Worm (Caenorhabditis elegans): ENCODE measurements around the gene mrps-22.

The mrps-22 gene

DNA sequence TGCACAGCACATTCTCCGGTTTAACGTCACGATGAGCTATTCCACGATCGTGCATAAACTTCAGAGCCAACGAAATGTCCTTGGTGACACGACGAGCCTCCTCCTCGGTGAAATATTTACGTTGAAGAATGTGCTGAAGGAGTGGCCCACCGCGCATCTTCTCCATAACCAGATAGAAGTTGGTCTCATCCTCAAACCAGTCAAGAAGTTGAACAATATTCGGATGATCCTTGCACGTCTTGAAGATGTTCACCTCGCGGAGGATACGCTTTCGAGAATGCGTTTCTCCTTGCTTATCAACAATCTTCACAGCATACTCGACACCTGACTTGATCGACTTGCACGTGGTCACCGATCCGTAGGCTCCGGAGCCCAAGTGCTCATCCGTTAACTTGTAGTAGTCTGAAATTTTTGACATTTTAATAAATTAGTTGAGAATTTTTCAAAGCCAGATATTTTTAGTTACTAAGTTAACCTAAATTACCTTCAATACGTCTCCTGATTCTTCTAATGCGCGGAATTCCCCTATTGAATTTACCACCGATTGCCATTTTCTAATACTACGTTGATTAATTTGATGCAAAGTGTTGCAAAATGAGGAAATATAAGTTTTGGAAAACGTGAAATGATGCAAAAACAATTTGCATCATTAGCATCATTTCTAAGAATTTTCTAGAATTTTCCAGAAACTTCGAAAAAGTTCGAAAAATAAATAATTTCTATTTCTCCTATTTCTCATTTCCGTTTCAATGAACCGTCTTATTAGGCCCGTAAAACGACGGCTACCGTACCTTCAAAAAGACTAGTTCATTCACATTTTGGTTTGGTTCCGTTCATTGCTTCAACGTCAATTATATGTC lies 36.3 kb upstream of the mrps-22 start (continued):
- TF ChIP-seq tbp1 (GFP tag; optimal IDR thresholded peaks at IDR 0.05) (no peak), sptf-2 (GFP tag; optimal IDR thresholded peaks at IDR 0.05) (no peak), somi-1 (GFP tag; optimal IDR thresholded peaks at IDR 0.05) (no peak), cebp-1 (GFP tag; IDR thresholded peaks at IDR 0.05) (no peak), cebp-1 (tag; optimal IDR thresholded peaks at IDR 0.05) (no peak), sea-2 (GFP tag; IDR thresholded peaks at IDR 0.05) (no peak), let-526 (GFP tag; IDR thresholded peaks at IDR 0.05) (no peak), madf-3 (GFP tag; IDR thresholded peaks at IDR 0.05) (peak; percentile 70), K11D2.4 (GFP tag; IDR thresholded peaks at IDR 0.05) (no peak), nfya-2 (GFP tag; IDR thresholded peaks at IDR 0.05) (no peak), C17E4.6 (GFP tag; IDR thresholded peaks at IDR 0.05) (no peak), gei-17 (GFP tag; optimal IDR thresholded peaks at IDR 0.05) (no peak), pha-4 (tag; optimal IDR thresholded peaks at IDR 0.05) (no peak), xnd-1 (tag; optimal IDR thresholded peaks at IDR 0.05) (no peak), mxl-1 (tag; optimal IDR thresholded peaks at IDR 0.05) (no peak), hmg-1.2 (GFP tag; IDR thresholded peaks at IDR 0.05) (peak; percentile 18; the same call in 1 of the 2 replicates), nhr-179 (tag; optimal IDR thresholded peaks at IDR 0.05) (no peak), ztf-3 (GFP tag; optimal IDR thresholded peaks at IDR 0.05) (no peak), ztf-18 (tag; optimal IDR thresholded peaks at IDR 0.05) (no peak), fkh-3 (tag; optimal IDR thresholded peaks at IDR 0.05) (peak; percentile 55), tbx-9 (tag; optimal IDR thresholded peaks at IDR 0.05; ENCODE audit: borderline replicate concordance) (no peak), lsl-1 (GFP tag; optimal IDR thresholded peaks at IDR 0.05) (no peak), him-1 (tag; optimal IDR thresholded peaks at IDR 0.05) (no peak), dpff-1 (tag; optimal IDR thresholded peaks at IDR 0.05) (no peak), zim-3 (tag; optimal IDR thresholded peaks at IDR 0.05) (no peak), ztf-26 (tag; optimal IDR thresholded peaks at IDR 0.05) (no peak), B0261.1 (tag; optimal IDR thresholded peaks at IDR 0.05) (no peak), hlh-12 (tag; optimal IDR thresholded peaks at IDR 0.05) (no peak), ceh-91 (GFP tag; IDR thresholded peaks at IDR 0.05) (no peak), rpc-1 (optimal IDR thresholded peaks at IDR 0.05) (peak; percentile 12), rpc-1 (tag; optimal IDR thresholded peaks at IDR 0.05) (no peak), nfyb-1 (GFP tag; IDR thresholded peaks at IDR 0.05) (peak; percentile 73), ets-4 (GFP tag; optimal IDR thresholded peaks at IDR 0.05) (no peak), ceh-58 (GFP tag; IDR thresholded peaks at IDR 0.05) (no peak), rec-8 (tag; optimal IDR thresholded peaks at IDR 0.05) (no peak), egl-44 (GFP tag; IDR thresholded peaks at IDR 0.05) (peak; percentile 66; the same call in 1 of the 2 replicates), hsf-1 (GFP tag; IDR thresholded peaks at IDR 0.05) (peak; percentile 85), egrh-3 (GFP tag; IDR thresholded peaks at IDR 0.05) (no peak), cebp-2 (GFP tag; IDR thresholded peaks at IDR 0.05) (0 out of 2 replicates have a peak, but pooled peaks have one; percentile 24), ZK185.1 (tag; optimal IDR thresholded peaks at IDR 0.05; ENCODE audit: poor library complexity, severe bottlenecking) (no peak), mes-4 (tag; optimal IDR thresholded peaks at IDR 0.05) (no peak), B0035.1 (tag; optimal IDR thresholded peaks at IDR 0.05) (no peak), nhr-120 (GFP tag; IDR thresholded peaks at IDR 0.05) (no peak), Y56A3A.18 (GFP tag; IDR thresholded peaks at IDR 0.05) (no peak; the same call in 1 of the 2 replicates), Y53F4B.3 (GFP tag; IDR thresholded peaks at IDR 0.05) (no peak), die-1 (tag; optimal IDR thresholded peaks at IDR 0.05) (no peak), pbrm-1 (GFP tag; IDR thresholded peaks at IDR 0.05) (peak; percentile 59; the same call in 1 of the 2 replicates)

All from whole organism, young adult.